Worm (Caenorhabditis elegans) whole organism, L4 larva: Measurements from ENCODE around the gene Y37E11AL.3.
A peak's percentile ranks its signal among the peaks of the same experiment; 100 is the strongest.

ENCODE experiments used
- D1046.2 ChIP-seq: fragments of 200-800 bp; sonication (Bioruptor generic); IDR thresholded peaks from 2 replicates; pipeline ENCODE4 v1.3.6; 2022; ENCODE audit warnings: missing genetic modification characterization, missing compliant biosample characterization
- F37D6.2 ChIP-seq: sonication (generic microtip); optimal IDR thresholded peaks from 2 replicates; lab custom pipeline; 2016; ENCODE audit warnings: mild to moderate bottlenecking, missing genetic modification characterization, missing compliant biosample characterization
- F49E8.2 ChIP-seq: sonication (generic microtip); optimal IDR thresholded peaks from 2 replicates; lab custom pipeline; 2016; ENCODE audit warnings: missing compliant biosample characterization, mild to moderate bottlenecking, missing genetic modification characterization, borderline replicate concordance
- T20F7.1 ChIP-seq: fragments of 200-800 bp; sonication (Bioruptor generic); optimal IDR thresholded peaks from 2 replicates; lab custom pipeline; 2018; ENCODE audit warnings: mild to moderate bottlenecking, missing genetic modification characterization, missing compliant biosample characterization
- T26A8.4 ChIP-seq: fragments of 200-800 bp; sonication (Bioruptor generic); IDR thresholded peaks from 2 replicates; pipeline ENCODE4 v1.3.6; 2022; ENCODE audit warnings: missing genetic modification characterization, missing compliant biosample characterization
- Y5F2A.4 ChIP-seq: fragments of 200-800 bp; sonication (Bioruptor generic); optimal IDR thresholded peaks from 2 replicates; lab custom pipeline; 2018; ENCODE audit warnings: mild to moderate bottlenecking, missing genetic modification characterization, missing compliant biosample characterization
- ZK337.2 ChIP-seq: fragments of 200-800 bp; sonication (Bioruptor generic); IDR thresholded peaks from 2 replicates; pipeline ENCODE4 v1.3.6; 2022; ENCODE audit warnings: missing genetic modification reagents, missing genetic modification characterization, missing compliant biosample characterization
- aha-1 ChIP-seq: fragments of 150-350 bp; peaks from one replicate; lab custom pipeline; 2014; ENCODE audit warnings: missing biosample characterization, missing genetic modification characterization
- ceh-32 ChIP-seq: sonication (generic microtip); optimal IDR thresholded peaks from 2 replicates; lab custom pipeline; 2016; ENCODE audit warnings: mild to moderate bottlenecking, missing genetic modification characterization, missing compliant biosample characterization; ENCODE audit not compliant: poor library complexity
- ceh-44 ChIP-seq: fragments of 200-800 bp; sonication (Bioruptor generic); IDR thresholded peaks from 2 replicates; pipeline ENCODE4 v1.3.6; 2022; ENCODE audit warnings: missing genetic modification reagents, missing genetic modification characterization, missing compliant biosample characterization
- ceh-82 ChIP-seq: sonication (generic microtip); optimal IDR thresholded peaks from 2 replicates; lab custom pipeline; 2017; ENCODE audit warnings: missing biosample characterization, missing genetic modification characterization
- ces-1 ChIP-seq: fragments of 150-350 bp; sonication (generic microtip); optimal IDR thresholded peaks from 4 replicates; lab custom pipeline; 2014; ENCODE audit warnings: missing biosample characterization, missing genetic modification reagents, missing genetic modification characterization
- daf-16 ChIP-seq, 3 experiments: sonication (generic microtip); optimal IDR thresholded peaks; 2 replicates each; lab custom pipeline; 2016 to 2017; ENCODE audit warnings: missing genetic modification characterization in 3 of 3, missing genetic modification reagents in 3 of 3, mild to moderate bottlenecking in 2 of 3, missing compliant biosample characterization in 2 of 3, missing biosample characterization in 1 of 3, moderate library complexity in 1 of 3
- daf-8 ChIP-seq: fragments of 200-800 bp; sonication (Bioruptor generic); IDR thresholded peaks from 2 replicates; pipeline ENCODE4 v1.3.6; 2022; ENCODE audit warnings: missing genetic modification characterization, missing compliant biosample characterization
- dmd-6 ChIP-seq: fragments of 200-800 bp; sonication (Bioruptor generic); IDR thresholded peaks from 2 replicates; pipeline ENCODE4 v1.3.6; 2022; ENCODE audit warnings: missing genetic modification reagents, missing genetic modification characterization, missing compliant biosample characterization
- dmd-9 ChIP-seq: fragments of 200-800 bp; sonication (Bioruptor generic); IDR thresholded peaks from 2 replicates; pipeline ENCODE4 v1.3.6; 2022; ENCODE audit warnings: missing genetic modification reagents, missing genetic modification characterization, missing compliant biosample characterization
- duxl-1 ChIP-seq: sonication (generic microtip); optimal IDR thresholded peaks from 2 replicates; lab custom pipeline; 2016; ENCODE audit warnings: mild to moderate bottlenecking, missing genetic modification characterization, moderate library complexity, missing compliant biosample characterization; ENCODE audit not compliant: poor library complexity
- dve-1 ChIP-seq: sonication (generic microtip); optimal IDR thresholded peaks from 2 replicates; lab custom pipeline; 2017; ENCODE audit warnings: antibody characterized with exemption, mild to moderate bottlenecking, missing genetic modification characterization, missing compliant biosample characterization; ENCODE audit not compliant: insufficient read depth
- fkh-10 ChIP-seq: fragments of 150-350 bp; optimal IDR thresholded peaks from 2 replicates; lab custom pipeline; 2014; ENCODE audit warnings: missing biosample characterization, missing genetic modification reagents, missing genetic modification characterization
- hif-1 ChIP-seq, 2 experiments: sonication (generic microtip); optimal IDR thresholded peaks; 2 replicates each; lab custom pipeline; 2016 to 2017; ENCODE audit warnings: missing compliant biosample characterization in 2 of 2, missing genetic modification characterization in 2 of 2, missing genetic modification reagents in 2 of 2, missing genotype in 2 of 2, mild to moderate bottlenecking in 1 of 2
- hlh-11 ChIP-seq: fragments of 200-800 bp; sonication (Bioruptor generic); optimal IDR thresholded peaks from 2 replicates; lab custom pipeline; 2018; ENCODE audit warnings: mild to moderate bottlenecking, missing genetic modification characterization, missing compliant biosample characterization
- hlh-30 ChIP-seq: sonication (generic microtip); optimal IDR thresholded peaks from 2 replicates; lab custom pipeline; 2017; ENCODE audit warnings: antibody characterized with exemption, mild to moderate bottlenecking, missing genetic modification characterization, missing compliant biosample characterization; ENCODE audit not compliant: insufficient read depth
- lin-13 ChIP-seq: fragments of 150-350 bp; optimal IDR thresholded peaks from 2 replicates; lab custom pipeline; 2014; ENCODE audit warnings: missing biosample characterization, missing genetic modification reagents, missing genetic modification characterization
- lin-29 ChIP-seq: fragments of 200-800 bp; sonication (Bioruptor generic); IDR thresholded peaks from 2 replicates; pipeline ENCODE4 v1.3.6; 2022; ENCODE audit warnings: missing genetic modification reagents, missing genetic modification characterization, missing compliant biosample characterization
- lin-39 ChIP-seq: fragments of 150-350 bp; optimal IDR thresholded peaks from 2 replicates; lab custom pipeline; 2014; ENCODE audit warnings: missing biosample characterization, missing genetic modification reagents, missing genetic modification characterization
- lir-3 ChIP-seq: sonication (generic microtip); optimal IDR thresholded peaks from 2 replicates; lab custom pipeline; 2016; ENCODE audit warnings: mild to moderate bottlenecking, missing genetic modification characterization, missing compliant biosample characterization
- madf-9 ChIP-seq: fragments of 200-800 bp; sonication (Bioruptor generic); conservative IDR thresholded peaks from 2 replicates; pipeline ENCODE4 v1.3.6; 2022; ENCODE audit warnings: missing genetic modification reagents, missing genetic modification characterization, missing compliant biosample characterization
- mdl-1 ChIP-seq, 2 experiments: fragments of 150-350 bp in 1 of 2; sonication (generic microtip) in 1 of 2; optimal IDR thresholded peaks; 2 replicates each; lab custom pipeline; 2014 to 2017; ENCODE audit warnings: missing biosample characterization in 2 of 2, missing genetic modification characterization in 2 of 2
- mdt-29 ChIP-seq: fragments of 200-800 bp; sonication (Bioruptor generic); IDR thresholded peaks from 2 replicates; pipeline ENCODE4 v1.3.6; 2022; ENCODE audit warnings: missing genetic modification reagents, missing genetic modification characterization, missing compliant biosample characterization
- mes-2 ChIP-seq: sonication (generic microtip); optimal IDR thresholded peaks from 2 replicates; lab custom pipeline; 2016; ENCODE audit warnings: missing genotype, mild to moderate bottlenecking, missing genetic modification characterization, missing compliant biosample characterization; ENCODE audit not compliant: poor library complexity, severe bottlenecking
- nhr-11 ChIP-seq: fragments of 150-350 bp; optimal IDR thresholded peaks from 2 replicates; lab custom pipeline; 2014; ENCODE audit warnings: missing biosample characterization, missing genetic modification characterization
- nhr-111 ChIP-seq: fragments of 200-800 bp; sonication (Bioruptor generic); optimal IDR thresholded peaks from 2 replicates; lab custom pipeline; 2018; ENCODE audit warnings: mild to moderate bottlenecking, missing genetic modification characterization, missing compliant biosample characterization
- nhr-48 ChIP-seq: sonication (generic microtip); optimal IDR thresholded peaks from 2 replicates; lab custom pipeline; 2016; ENCODE audit warnings: mild to moderate bottlenecking, missing genetic modification characterization, missing compliant biosample characterization
- nhr-6 ChIP-seq: fragments of 150-350 bp; optimal IDR thresholded peaks from 2 replicates; lab custom pipeline; 2014; ENCODE audit warnings: missing biosample characterization, missing genetic modification characterization
- nhr-76 ChIP-seq: fragments of 150-350 bp; optimal IDR thresholded peaks from 2 replicates; lab custom pipeline; 2014; ENCODE audit warnings: missing biosample characterization, missing genetic modification characterization
- nhr-77 ChIP-seq: fragments of 150-350 bp; optimal IDR thresholded peaks from 2 replicates; lab custom pipeline; 2014; ENCODE audit warnings: missing biosample characterization, missing genetic modification characterization
- saeg-2 ChIP-seq: fragments of 200-800 bp; sonication (Bioruptor generic); IDR thresholded peaks from 2 replicates; pipeline ENCODE4 v1.3.6; 2022; ENCODE audit warnings: missing genetic modification reagents, missing genetic modification characterization, missing compliant biosample characterization
- set-16 ChIP-seq: fragments of 200-800 bp; sonication (Bioruptor generic); IDR thresholded peaks from 2 replicates; pipeline ENCODE4 v1.3.6; 2022; ENCODE audit warnings: missing genetic modification reagents, missing genetic modification characterization, missing compliant biosample characterization
- snpc-1.2 ChIP-seq: fragments of 200-800 bp; sonication (Bioruptor generic); IDR thresholded peaks from 2 replicates; pipeline ENCODE4 v1.3.6; 2022; ENCODE audit warnings: missing genetic modification reagents, missing genetic modification characterization, missing compliant biosample characterization
- unc-39 ChIP-seq: sonication (generic microtip); optimal IDR thresholded peaks from 2 replicates; lab custom pipeline; 2017; ENCODE audit warnings: missing biosample characterization, missing genetic modification characterization
- unc-62 ChIP-seq, 3 experiments: fragments of 150-350 bp in 1 of 3; sonication (generic microtip); optimal IDR thresholded peaks in 2 of 3; peaks in 1 of 3; 1 replicate in 1 of 3; 2 replicates in 2 of 3; lab custom pipeline; 2014 to 2017; ENCODE audit warnings: missing biosample characterization in 3 of 3, missing genetic modification characterization in 3 of 3, missing genetic modification reagents in 3 of 3, missing genotype in 1 of 3
- vab-7 ChIP-seq: fragments of 200-800 bp; sonication (Bioruptor generic); IDR thresholded peaks from 2 replicates; pipeline ENCODE4 v1.3.6; 2022; ENCODE audit warnings: missing genetic modification reagents, missing genetic modification characterization, missing compliant biosample characterization
- zag-1 ChIP-seq: fragments of 150-350 bp; optimal IDR thresholded peaks from 2 replicates; lab custom pipeline; 2014; ENCODE audit warnings: missing biosample characterization, missing genetic modification characterization
- zfp-3 ChIP-seq: fragments of 200-800 bp; sonication (Bioruptor generic); conservative IDR thresholded peaks from 2 replicates; pipeline ENCODE4 v1.3.6; 2022; ENCODE audit warnings: missing genetic modification reagents, missing genetic modification characterization, missing compliant biosample characterization

Gene Y37E11AL.3

DNA sequence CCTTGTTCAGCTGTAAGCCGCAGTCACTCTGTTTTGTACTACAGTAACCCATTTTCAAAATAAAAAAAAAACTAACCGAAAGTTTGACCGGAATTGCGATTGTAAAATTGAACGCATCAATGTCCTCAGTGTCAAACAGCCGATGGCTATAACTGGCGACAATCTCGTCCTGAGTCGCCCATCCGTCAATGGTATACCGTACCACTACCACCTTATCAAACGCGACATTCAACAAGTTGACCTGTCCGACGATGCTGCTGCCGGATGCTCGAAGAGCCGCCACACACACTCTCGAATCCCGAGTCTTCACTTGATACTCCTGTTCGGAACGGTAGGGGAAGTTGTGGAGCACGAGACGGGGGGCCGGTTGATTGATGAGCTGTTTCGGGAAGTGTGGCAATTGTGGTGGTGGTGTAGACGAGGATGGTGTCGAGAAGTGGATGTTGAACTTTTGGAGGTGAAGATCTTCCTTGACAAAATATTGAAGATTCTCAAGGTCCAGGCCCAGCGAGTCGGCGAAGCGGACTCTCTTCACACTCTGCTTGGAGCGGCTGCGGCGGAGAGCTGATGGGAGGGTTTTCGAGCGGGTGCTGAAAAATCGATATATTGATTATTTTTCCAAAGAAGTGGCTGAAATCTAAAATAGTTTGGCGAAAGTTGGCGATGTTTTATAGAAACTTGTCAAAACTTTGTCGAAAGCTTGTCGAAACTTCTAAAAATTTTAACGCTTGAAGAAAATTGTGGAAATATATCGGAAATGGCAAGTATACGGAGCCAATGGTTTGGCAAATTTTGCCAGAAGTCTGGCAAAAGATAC lies 48.2 kb upstream of the Y37E11AL.3 start (continued):
- TF ChIP-seq lin-29 (GFP tag; lab: Robert Waterston, UW) (no peak), ceh-32 (no peak), ZK337.2 (GFP tag; lab: Robert Waterston, UW) (no peak), D1046.2 (GFP tag; lab: Robert Waterston, UW) (0 out of 2 replicates have a peak, but pooled peaks have one; percentile 33), nhr-111 (no peak), set-16 (peak; percentile 63), nhr-48 (no peak), T20F7.1 (no peak), vab-7 (no peak), madf-9 (GFP tag; lab: Robert Waterston, UW) (no peak)

DNA sequence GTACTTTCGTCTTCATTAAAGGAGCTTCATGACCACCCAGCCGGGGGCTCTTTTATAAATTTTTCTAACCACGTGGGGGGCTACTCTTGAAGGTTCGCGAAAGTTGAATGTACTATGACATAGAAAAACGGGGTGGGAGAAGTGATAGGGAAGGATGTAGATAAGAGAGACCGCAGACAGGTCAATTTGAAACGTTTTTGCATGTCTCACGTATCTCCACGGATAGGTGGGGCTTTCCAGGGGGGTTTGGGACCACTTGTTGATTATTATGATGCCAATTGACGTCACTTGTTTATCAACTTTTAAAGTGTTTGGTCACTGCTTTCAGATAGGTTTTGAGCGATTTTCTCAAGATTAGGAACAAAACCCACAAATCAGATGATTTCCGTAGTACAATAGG lies 47.2 kb upstream of the Y37E11AL.3 start:
- TF ChIP-seq hif-1 (tag; optimal IDR thresholded peaks at IDR 0.05; lab: Kevin White, UChicago) (peak; percentile 6 to 92), unc-62 (GFP tag; optimal IDR thresholded peaks at IDR 0.05 in 1 of 2; lab: Kevin White, UChicago) (peak in 1 of 2 experiments; percentile 36), unc-62 (tag; optimal IDR thresholded peaks at IDR 0.05; lab: Kevin White, UChicago) (no peak), ceh-44 (GFP tag; lab: Robert Waterston, UW) (no peak), duxl-1 (tag; lab: Kevin White, UChicago) (peak; percentile 9), daf-16 (GFP tag; optimal IDR thresholded peaks at IDR 0.05; lab: Kevin White, UChicago) (peak in 1 of 2 experiments; percentile 86), daf-16 (tag; optimal IDR thresholded peaks at IDR 0.05; lab: Kevin White, UChicago) (peak; percentile 35), hlh-30 (peak; percentile 65), nhr-76 (no peak), saeg-2 (GFP tag; lab: Robert Waterston, UW) (no peak), aha-1 (tag; lab: Kevin White, UChicago) (peak; percentile 87), mdl-1 (tag; optimal IDR thresholded peaks at IDR 0.05; lab: Kevin White, UChicago) (peak in 1 of 2 experiments; percentile 18), dmd-6 (GFP tag; lab: Robert Waterston, UW) (peak; percentile 36; the same call in 1 of the 2 replicates), nhr-77 (tag; lab: Kevin White, UChicago) (no peak), T26A8.4 (GFP tag; lab: Robert Waterston, UW) (no peak), mdt-29 (GFP tag; lab: Robert Waterston, UW) (peak; percentile 64; the same call in 1 of the 2 replicates), hlh-11 (tag; lab: Kevin White, UChicago) (peak; percentile 67), zfp-3 (GFP tag; lab: Robert Waterston, UW) (peak; percentile 61), nhr-11 (tag; lab: Kevin White, UChicago) (peak; percentile 46)

ce11 chrIV:3648634-3649240 lies 46.0 kb upstream of the Y37E11AL.3 start, which contains the start of gene CC8.2:
Gene CC8.2, minus strand, starts transcription at chrIV:3648684.
- no peak for TF ChIP-seq fkh-10
- TF ChIP-seq ces-1 (GFP tag; lab: Kevin White, UChicago): no peak
- TF ChIP-seq lin-13: peak; percentile 30
- TF ChIP-seq zag-1: no peak
- no peak for TF ChIP-seq duxl-1 (tag; lab: Kevin White, UChicago)
- TF ChIP-seq lir-3: no peak
- TF ChIP-seq zfp-3 (GFP tag; lab: Robert Waterston, UW): no peak
- no peak for TF ChIP-seq lin-39
- TF ChIP-seq unc-62 (GFP tag; optimal IDR thresholded peaks at IDR 0.05 in 1 of 2; lab: Kevin White, UChicago): peak in 1 of 2 experiments; percentile 95
- TF ChIP-seq unc-62 (tag; optimal IDR thresholded peaks at IDR 0.05; lab: Kevin White, UChicago): no peak
- no peak for TF ChIP-seq lin-29 (GFP tag; lab: Robert Waterston, UW)
- no peak for TF ChIP-seq dmd-9 (GFP tag; lab: Robert Waterston, UW)
- TF ChIP-seq mes-2 (tag; lab: Kevin White, UChicago): no peak
- TF ChIP-seq Y5F2A.4 (GFP tag; lab: Kevin White, UChicago): no peak
- TF ChIP-seq F37D6.2 (tag; lab: Kevin White, UChicago): no peak
- TF ChIP-seq unc-39 (tag; lab: Kevin White, UChicago): no peak
- peak; percentile 71 for TF ChIP-seq aha-1 (tag; lab: Kevin White, UChicago)
- no peak for TF ChIP-seq ceh-82 (tag; lab: Kevin White, UChicago)
- TF ChIP-seq F49E8.2 (tag; lab: Kevin White, UChicago): no peak
- TF ChIP-seq snpc-1.2 (GFP tag; lab: Robert Waterston, UW): 0 out of 2 replicates have a peak, but pooled peaks have one; percentile 7
- no peak for TF ChIP-seq nhr-6
- TF ChIP-seq daf-8 (GFP tag; lab: Robert Waterston, UW): no peak
- no peak for TF ChIP-seq dve-1 (tag; lab: Kevin White, UChicago)
